Worm (Caenorhabditis elegans): Measurements from ENCODE around the gene K03H6.5.

Gene K03H6.5

ce11 chrIV:1497448-1497847 lies 38.8 kb downstream of the K03H6.5 start, which contains the start of gene hxk-3 (continued):
- TF ChIP-seq nhr-84 (tag; optimal IDR thresholded peaks at IDR 0.05) (no peak), nhr-85 (tag) (peak; percentile 92), alr-1 (tag; optimal IDR thresholded peaks at IDR 0.05; ENCODE audit: borderline replicate concordance) (no peak), tbx-2 (tag; optimal IDR thresholded peaks at IDR 0.05) (peak; percentile 60), ztf-11 (tag; optimal IDR thresholded peaks at IDR 0.05) (no peak), mdl-1 (tag; optimal IDR thresholded peaks at IDR 0.05) (peak in 1 of 2 experiments; percentile 94), grh-1 (GFP tag; IDR thresholded peaks at IDR 0.05) (no peak; the same call in 1 of the 2 replicates), hpl-2 (GFP tag; optimal IDR thresholded peaks at IDR 0.05) (no peak), unc-130 (tag; optimal IDR thresholded peaks at IDR 0.05) (no peak), ceh-63 (GFP tag; optimal IDR thresholded peaks at IDR 0.05) (no peak), unc-98 (GFP tag; IDR thresholded peaks at IDR 0.05) (no peak), isw-1 (GFP tag; IDR thresholded peaks at IDR 0.05) (no peak), C16A3.4 (tag; optimal IDR thresholded peaks at IDR 0.05) (no peak), pqm-1 (tag; optimal IDR thresholded peaks at IDR 0.05) (no peak), sox-4 (tag; optimal IDR thresholded peaks at IDR 0.05) (no peak), egl-27 (tag; optimal IDR thresholded peaks at IDR 0.05) (no peak), snu-23 (GFP tag; optimal IDR thresholded peaks at IDR 0.05) (peak; percentile 83), sptf-1 (tag; optimal IDR thresholded peaks at IDR 0.05) (no peak), rnt-1 (tag; optimal IDR thresholded peaks at IDR 0.05) (no peak), C34B4.2 (tag; optimal IDR thresholded peaks at IDR 0.05) (no peak), ceh-8 (GFP tag; optimal IDR thresholded peaks at IDR 0.05) (no peak), skn-1 (tag; optimal IDR thresholded peaks at IDR 0.05) (peak; percentile 21), hlh-17 (GFP tag; optimal IDR thresholded peaks at IDR 0.05; ENCODE audit: borderline replicate concordance) (no peak), nhr-47 (tag; optimal IDR thresholded peaks at IDR 0.05) (peak; percentile 76), tlp-1 (tag; optimal IDR thresholded peaks at IDR 0.05) (no peak), fkh-10 (GFP tag; optimal IDR thresholded peaks at IDR 0.05) (no peak), fkh-4 (tag; optimal IDR thresholded peaks at IDR 0.05; ENCODE audit: borderline replicate concordance) (no peak), pag-3 (tag; optimal IDR thresholded peaks at IDR 0.05; ENCODE audit: borderline replicate concordance, insufficient read depth) (peak; percentile 15), snpc-4 (tag; optimal IDR thresholded peaks at IDR 0.05) (no peak), nhr-77 (tag; optimal IDR thresholded peaks at IDR 0.05) (no peak), elt-2 (tag; optimal IDR thresholded peaks at IDR 0.05) (no peak), zip-4 (GFP tag; optimal IDR thresholded peaks at IDR 0.05) (no peak), swsn-7 (tag; optimal IDR thresholded peaks at IDR 0.05) (peak; percentile 75), ces-1 (GFP tag; optimal IDR thresholded peaks at IDR 0.05) (no peak), fkh-8 (tag; optimal IDR thresholded peaks at IDR 0.05) (peak; percentile 21), lin-39 (tag; optimal IDR thresholded peaks at IDR 0.05) (no peak), ztf-4 (tag; optimal IDR thresholded peaks at IDR 0.05) (peak; percentile 14), nhr-28 (tag; optimal IDR thresholded peaks at IDR 0.05) (no peak), aha-1 (tag; optimal IDR thresholded peaks at IDR 0.05) (no peak), jun-1 (tag; optimal IDR thresholded peaks at IDR 0.05) (no peak), lir-3 (tag; optimal IDR thresholded peaks at IDR 0.05; ENCODE audit: poor library complexity) (no peak), lin-14 (GFP tag; optimal IDR thresholded peaks at IDR 0.05) (peak; percentile 87), irx-1 (tag; optimal IDR thresholded peaks at IDR 0.05) (peak; percentile 42), Y116A8C.19 (tag; optimal IDR thresholded peaks at IDR 0.05; ENCODE audit: borderline replicate concordance) (no peak), dsc-1 (tag; optimal IDR thresholded peaks at IDR 0.05) (peak; percentile 69)

All from whole organism, L1 larva.